Worm (Caenorhabditis elegans) whole organism, L2 larva: Measurements from ENCODE around the gene flp-19.

Source experiments
- R02D3.7 ChIP-seq: fragments of 150-350 bp; optimal IDR thresholded peaks from 2 replicates; lab custom pipeline; 2014; ENCODE audit warnings: missing biosample characterization, missing genetic modification characterization
- ZK546.5 ChIP-seq: sonication (generic microtip); optimal IDR thresholded peaks from 2 replicates; lab custom pipeline; 2017; ENCODE audit warnings: missing biosample characterization, missing genetic modification characterization
- ceh-16 ChIP-seq: fragments of 150-350 bp; optimal IDR thresholded peaks from 2 replicates; lab custom pipeline; 2014; ENCODE audit warnings: missing biosample characterization, missing genetic modification characterization
- elt-1 ChIP-seq: fragments of 150-350 bp; optimal IDR thresholded peaks from 2 replicates; lab custom pipeline; 2014; ENCODE audit warnings: missing biosample characterization, missing genetic modification characterization
- lin-11 ChIP-seq: fragments of 150-350 bp; sonication (generic microtip); optimal IDR thresholded peaks from 2 replicates; lab custom pipeline; 2014; ENCODE audit warnings: missing biosample characterization, missing genetic modification characterization, inconsistent platforms, mixed read lengths
- lsy-2 ChIP-seq, 2 experiments: fragments of 150-350 bp in 1 of 2; sonication (generic microtip) in 1 of 2; optimal IDR thresholded peaks; 2 replicates each; lab custom pipeline; 2014 to 2017; ENCODE audit warnings: missing biosample characterization in 2 of 2, missing genetic modification characterization in 2 of 2
- nhr-25 ChIP-seq: fragments of 150-350 bp; sonication (generic microtip); optimal IDR thresholded peaks from 3 replicates; lab custom pipeline; 2014; ENCODE audit warnings: missing biosample characterization, missing genetic modification characterization
- nhr-77 ChIP-seq: fragments of 150-350 bp; optimal IDR thresholded peaks from 2 replicates; lab custom pipeline; 2014; ENCODE audit warnings: missing biosample characterization, missing genetic modification characterization
- peb-1 ChIP-seq: fragments of 150-350 bp; optimal IDR thresholded peaks from 2 replicates; lab custom pipeline; 2014; ENCODE audit warnings: missing biosample characterization, missing genetic modification characterization
- unc-62 ChIP-seq: fragments of 150-350 bp; optimal IDR thresholded peaks from 2 replicates; lab custom pipeline; 2014; ENCODE audit warnings: missing biosample characterization, missing genetic modification reagents, missing genetic modification characterization
- ztf-1 ChIP-seq: fragments of 200-800 bp; sonication (Bioruptor generic); conservative IDR thresholded peaks from 2 replicates; pipeline ENCODE4 v1.3.6; 2022; ENCODE audit warnings: missing genetic modification characterization, missing compliant biosample characterization

DNA sequence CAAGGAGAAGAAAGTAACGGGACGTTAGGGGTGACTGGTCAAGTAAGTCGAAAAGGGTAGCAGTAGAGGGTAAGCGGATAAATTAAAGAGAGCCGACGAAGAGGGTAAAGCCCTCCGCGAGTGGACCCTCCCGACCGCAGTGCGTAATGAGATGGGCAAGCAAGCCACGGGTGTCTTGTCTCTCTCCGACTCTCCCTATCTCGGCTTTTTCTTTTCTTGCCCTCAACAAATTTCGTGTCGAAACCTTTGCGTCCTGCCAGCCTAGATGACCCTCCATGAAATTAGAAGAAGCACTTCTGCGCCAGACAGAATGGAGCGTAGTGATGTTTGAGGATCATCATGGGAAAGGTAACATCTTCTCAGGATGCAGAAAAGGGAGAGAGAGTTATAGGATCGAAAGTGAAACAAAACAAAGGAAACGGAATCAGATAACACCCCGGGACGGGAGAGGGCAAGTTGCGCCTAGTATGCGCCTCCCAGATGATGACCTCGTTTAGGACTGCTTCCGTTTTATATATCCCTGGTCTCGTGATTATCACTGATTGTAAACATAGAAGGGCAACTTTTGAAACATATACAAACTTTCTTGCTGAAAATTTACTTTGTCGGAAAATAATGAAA, 10.6 kb upstream of the flp-19 start:
- TF ChIP-seq unc-62 (GFP tag; lab: Kevin White, UChicago) (no peak), nhr-25 (tag; lab: Kevin White, UChicago) (peak; percentile 15), nhr-77 (tag; lab: Kevin White, UChicago) (no peak), ceh-16 (no peak), peb-1 (tag; lab: Kevin White, UChicago) (no peak), ZK546.5 (tag; lab: Kevin White, UChicago) (no peak), lsy-2 (tag; optimal IDR thresholded peaks at IDR 0.05; lab: Kevin White, UChicago) (peak in 1 of 2 experiments; percentile 24), R02D3.7 (no peak), lin-11 (tag; lab: Kevin White, UChicago) (no peak), ztf-1 (GFP tag; lab: Robert Waterston, UW) (no peak), elt-1 (tag; lab: Kevin White, UChicago) (no peak)
